Fruit fly (Drosophila melanogaster) whole organism, embryonic: ENCODE data around the gene CG9184.

Experiments
- BEAF-32 ChIP-seq: fragments of 200-800 bp; sonication (Bioruptor generic); optimal IDR thresholded peaks from 3 replicates; lab custom pipeline; 2017; ENCODE audit warnings: missing biosample characterization, missing genetic modification characterization, mild to moderate bottlenecking, moderate library complexity, missing genetic modification reagents
- CG10543 ChIP-seq: fragments of 200-800 bp; sonication (Bioruptor generic); optimal IDR thresholded peaks from 3 replicates; lab custom pipeline; 2017; ENCODE audit warnings: missing biosample characterization, mild to moderate bottlenecking, missing genetic modification characterization, moderate library complexity
- CG11085 ChIP-seq: fragments of 200-800 bp; sonication (Bioruptor generic); IDR thresholded peaks from 2 replicates; pipeline ENCODE4 v1.3.6; 2022; ENCODE audit warnings: missing biosample characterization, missing genetic modification characterization
- CG11723 ChIP-seq: fragments of 200-800 bp; sonication (Bioruptor generic); optimal IDR thresholded peaks from 2 replicates; lab custom pipeline; 2017; ENCODE audit warnings: missing biosample characterization, mild to moderate bottlenecking, missing genetic modification characterization
- CG12219 ChIP-seq: fragments of 200-800 bp; sonication (Bioruptor generic); optimal IDR thresholded peaks from 3 replicates; lab custom pipeline; 2018; ENCODE audit warnings: missing biosample characterization, mild to moderate bottlenecking, missing genetic modification characterization
- CG13287 ChIP-seq: fragments of 200-800 bp; sonication (Bioruptor generic); IDR thresholded peaks from 2 replicates; pipeline ENCODE4 v1.3.6; 2022; ENCODE audit warnings: missing biosample characterization, missing genetic modification characterization; ENCODE audit not compliant: partially characterized antibody
- CG14965 ChIP-seq: fragments of 200-800 bp; sonication (Bioruptor generic); optimal IDR thresholded peaks from 2 replicates; lab custom pipeline; 2016; ENCODE audit warnings: missing biosample characterization, missing genetic modification characterization, borderline replicate concordance
- CG1529 ChIP-seq: fragments of 200-800 bp; sonication (Bioruptor generic); optimal IDR thresholded peaks from 3 replicates; lab custom pipeline; 2018; ENCODE audit warnings: missing biosample characterization, missing genetic modification characterization
- CG18011 ChIP-seq: fragments of 200-800 bp; sonication (Bioruptor generic); optimal IDR thresholded peaks from 2 replicates; lab custom pipeline; 2017; ENCODE audit warnings: missing biosample characterization, missing genetic modification characterization, mild to moderate bottlenecking, moderate library complexity, missing genotype
- CG2116 ChIP-seq: fragments of 200-800 bp; sonication (Bioruptor generic); optimal IDR thresholded peaks from 3 replicates; lab custom pipeline; 2018; ENCODE audit warnings: missing biosample characterization, mild to moderate bottlenecking, missing genetic modification characterization
- CG31224 ChIP-seq: fragments of 200-800 bp; sonication (Bioruptor generic); IDR thresholded peaks from 2 replicates; pipeline ENCODE4 v1.3.6; 2022; ENCODE audit warnings: missing biosample characterization, missing genetic modification characterization
- CG3407 ChIP-seq: fragments of 200-800 bp; sonication (Bioruptor generic); optimal IDR thresholded peaks from 2 replicates; lab custom pipeline; 2018; ENCODE audit warnings: missing biosample characterization, mild to moderate bottlenecking, missing genetic modification characterization
- CG5953 ChIP-seq: fragments of 200-800 bp; sonication (Bioruptor generic); IDR thresholded peaks from 2 replicates; pipeline ENCODE4 v1.3.6; 2022; ENCODE audit warnings: missing biosample characterization, missing genetic modification characterization
- CG7786 ChIP-seq: fragments of 200-800 bp; sonication (Bioruptor generic); optimal IDR thresholded peaks from 2 replicates; lab custom pipeline; 2016; ENCODE audit warnings: missing biosample characterization, missing genetic modification characterization
- CG9609 ChIP-seq: fragments of 200-800 bp; sonication (Bioruptor generic); optimal IDR thresholded peaks from 3 replicates; lab custom pipeline; 2016; ENCODE audit warnings: missing biosample characterization, missing genetic modification characterization
- Deaf1 ChIP-seq: fragments of 200-800 bp; optimal IDR thresholded peaks from 3 replicates; lab custom pipeline; 2019; ENCODE audit warnings: missing biosample characterization, mild to moderate bottlenecking, missing genetic modification characterization, moderate library complexity
- Drgx ChIP-seq: fragments of 200-800 bp; sonication (Bioruptor generic); IDR thresholded peaks from 2 replicates; pipeline ENCODE4 v1.3.6; 2022; ENCODE audit warnings: missing biosample characterization, missing genetic modification characterization
- H15 ChIP-seq: fragments of 200-800 bp; sonication (Bioruptor generic); IDR thresholded peaks from 3 replicates; pipeline ENCODE4 v1.3.6; 2022; ENCODE audit warnings: missing biosample characterization, missing genetic modification characterization
- HLH4C ChIP-seq: fragments of 200-800 bp; sonication (Bioruptor generic); IDR thresholded peaks from 3 replicates; pipeline ENCODE4 v1.3.6; 2022; ENCODE audit warnings: missing biosample characterization, missing genetic modification characterization; ENCODE audit not compliant: partially characterized antibody
- HmgD ChIP-seq: fragments of 200-800 bp; sonication (Bioruptor generic); optimal IDR thresholded peaks from 3 replicates; lab custom pipeline; 2016; ENCODE audit warnings: missing biosample characterization, missing genetic modification characterization
- Hmr ChIP-seq: fragments of 200-800 bp; sonication (Bioruptor generic); optimal IDR thresholded peaks from 3 replicates; lab custom pipeline; 2017; ENCODE audit warnings: mild to moderate bottlenecking, missing biosample characterization, missing genetic modification reagents, missing genetic modification characterization
- Hmx ChIP-seq: fragments of 200-800 bp; sonication (Bioruptor generic); optimal IDR thresholded peaks from 2 replicates; lab custom pipeline; 2016; ENCODE audit warnings: missing biosample characterization, missing genetic modification characterization
- Hr51 ChIP-seq, 2 experiments: fragments of 200-800 bp; sonication (Bioruptor generic); optimal IDR thresholded peaks; 2 replicates in 1 of 2; 3 replicates in 1 of 2; lab custom pipeline; 2016 to 2018; ENCODE audit warnings: missing biosample characterization in 2 of 2, missing genetic modification characterization in 2 of 2, mild to moderate bottlenecking in 1 of 2, moderate library complexity in 1 of 2
- Hr78 ChIP-seq, 2 experiments: fragments of 200-800 bp in 1 of 2; fragments of >200 bp in 1 of 2; sonication (Bioruptor generic) in 1 of 2; optimal IDR thresholded peaks; 2 replicates each; lab custom pipeline; 2017 to 2019; ENCODE audit warnings: missing biosample characterization in 2 of 2, missing genetic modification characterization in 2 of 2, mild to moderate bottlenecking in 1 of 2, moderate library complexity in 1 of 2
- Kr ChIP-seq: fragments of 200-800 bp; sonication (Bioruptor generic); optimal IDR thresholded peaks from 2 replicates; lab custom pipeline; 2017; ENCODE audit warnings: missing biosample characterization, mild to moderate bottlenecking, missing genetic modification characterization
- Lim3 ChIP-seq: fragments of 200-800 bp; sonication (Bioruptor generic); IDR thresholded peaks from 2 replicates; pipeline ENCODE4 v1.3.6; 2022; ENCODE audit warnings: missing biosample characterization, missing genetic modification characterization
- Pdp1 ChIP-seq, 2 experiments: fragments of 200-800 bp; sonication (Bioruptor generic); optimal IDR thresholded peaks; 3 replicates each; lab custom pipeline; 2016; ENCODE audit warnings: missing biosample characterization in 2 of 2, missing genetic modification characterization in 2 of 2, mild to moderate bottlenecking in 1 of 2, moderate library complexity in 1 of 2
- Ravus ChIP-seq: fragments of 200-800 bp; sonication (Bioruptor generic); IDR thresholded peaks from 2 replicates; pipeline ENCODE4 v1.3.6; 2022; ENCODE audit warnings: missing biosample characterization, missing genetic modification characterization
- TFAM ChIP-seq: fragments of 200-800 bp; sonication (Bioruptor generic); optimal IDR thresholded peaks from 2 replicates; lab custom pipeline; 2017; ENCODE audit warnings: missing biosample characterization, missing genetic modification characterization, inconsistent platforms
- Trl ChIP-seq, 3 experiments: fragments of >200 bp in 2 of 3; fragments of 200-800 bp in 1 of 3; sonication (Bioruptor generic) in 1 of 3; optimal IDR thresholded peaks; 2 replicates in 1 of 3; 3 replicates in 2 of 3; lab custom pipeline; 2016 to 2017; ENCODE audit warnings: missing biosample characterization in 1 of 3, missing genetic modification characterization in 1 of 3
- Xbp1 ChIP-seq: fragments of 200-800 bp; sonication (Bioruptor generic); optimal IDR thresholded peaks from 3 replicates; lab custom pipeline; 2016; ENCODE audit warnings: missing biosample characterization, mild to moderate bottlenecking, missing genetic modification characterization
- cg ChIP-seq: fragments of 200-800 bp; sonication (Bioruptor generic); optimal IDR thresholded peaks from 3 replicates; lab custom pipeline; 2019; ENCODE audit warnings: missing biosample characterization, mild to moderate bottlenecking, missing genetic modification characterization, moderate library complexity
- dm ChIP-seq: fragments of 200-800 bp; sonication (Bioruptor generic); optimal IDR thresholded peaks from 3 replicates; lab custom pipeline; 2016; ENCODE audit warnings: missing biosample characterization, missing genetic modification characterization
- dmrt11E ChIP-seq: fragments of 200-800 bp; sonication (Bioruptor generic); optimal IDR thresholded peaks from 3 replicates; lab custom pipeline; 2018; ENCODE audit warnings: missing biosample characterization, mild to moderate bottlenecking, missing genetic modification characterization, moderate library complexity
- fd102C ChIP-seq: fragments of 200-800 bp; sonication (Bioruptor generic); optimal IDR thresholded peaks from 2 replicates; lab custom pipeline; 2018; ENCODE audit warnings: missing biosample characterization, mild to moderate bottlenecking, missing genetic modification characterization, moderate library complexity
- ftz-f1 ChIP-seq: fragments of 200-800 bp; sonication (Bioruptor generic); optimal IDR thresholded peaks from 2 replicates; lab custom pipeline; 2016; ENCODE audit warnings: missing biosample characterization, missing genetic modification characterization
- gcm ChIP-seq: fragments of 200-800 bp; sonication (Bioruptor generic); optimal IDR thresholded peaks from 2 replicates; lab custom pipeline; 2019; ENCODE audit warnings: missing biosample characterization, mild to moderate bottlenecking, missing genetic modification characterization, moderate library complexity
- insv ChIP-seq, 2 experiments: fragments of 200-800 bp; sonication (Bioruptor generic); optimal IDR thresholded peaks; 3 replicates each; lab custom pipeline; 2016 to 2018; ENCODE audit warnings: missing biosample characterization in 2 of 2, missing genetic modification characterization in 2 of 2
- jigr1 ChIP-seq: fragments of 200-800 bp; sonication (Bioruptor generic); IDR thresholded peaks from 3 replicates; pipeline ENCODE4 v1.3.6; 2022; ENCODE audit warnings: missing biosample characterization, missing genetic modification characterization
- lov ChIP-seq, 2 experiments: fragments of 200-800 bp in 1 of 2; fragments of >200 bp in 1 of 2; sonication (Bioruptor generic) in 1 of 2; IDR thresholded peaks in 1 of 2; optimal IDR thresholded peaks in 1 of 2; 2 replicates in 1 of 2; 3 replicates in 1 of 2; pipeline versions ENCODE4 v1.3.6 to Lab custom; 2017 to 2022; ENCODE audit warnings: missing biosample characterization in 1 of 2, missing genetic modification characterization in 1 of 2
- luna ChIP-seq: fragments of 200-800 bp; sonication (Bioruptor generic); optimal IDR thresholded peaks from 2 replicates; lab custom pipeline; 2016; ENCODE audit warnings: missing biosample characterization, missing genetic modification characterization
- nerfin-1 ChIP-seq: fragments of 200-800 bp; sonication (Bioruptor generic); optimal IDR thresholded peaks from 3 replicates; lab custom pipeline; 2019; ENCODE audit warnings: missing biosample characterization, mild to moderate bottlenecking, missing genetic modification characterization, moderate library complexity
- nom ChIP-seq: fragments of 200-800 bp; sonication (Bioruptor generic); optimal IDR thresholded peaks from 2 replicates; lab custom pipeline; 2017; ENCODE audit warnings: missing biosample characterization, missing genetic modification characterization, mild to moderate bottlenecking, moderate library complexity, missing genetic modification reagents
- odd ChIP-seq: fragments of 200-800 bp; sonication (Bioruptor generic); optimal IDR thresholded peaks from 2 replicates; lab custom pipeline; 2017; ENCODE audit warnings: missing biosample characterization, mild to moderate bottlenecking, missing genetic modification characterization
- sd ChIP-seq: fragments of 200-800 bp; sonication (Bioruptor generic); optimal IDR thresholded peaks from 3 replicates; lab custom pipeline; 2018; ENCODE audit warnings: missing biosample characterization, mild to moderate bottlenecking, missing genetic modification characterization, moderate library complexity
- trem ChIP-seq: fragments of 200-800 bp; optimal IDR thresholded peaks from 3 replicates; lab custom pipeline; 2019; ENCODE audit warnings: missing biosample characterization, mild to moderate bottlenecking, missing genetic modification characterization, moderate library complexity
- trh ChIP-seq: fragments of 200-800 bp; sonication (Bioruptor generic); optimal IDR thresholded peaks from 2 replicates; lab custom pipeline; 2016; ENCODE audit warnings: missing biosample characterization, missing genetic modification characterization
- vvl ChIP-seq: fragments of 200-800 bp; sonication (Bioruptor generic); IDR thresholded peaks from 2 replicates; pipeline ENCODE4 v1.3.6; 2022; ENCODE audit warnings: missing biosample characterization, missing genetic modification characterization

Gene CG9184

dm6 chr3L:1342133-1342580 is 19.6 kb upstream of the CG9184 start, which contains the start of gene indra (continued):
- TF ChIP-seq CG12219 (no peak), CG1529 (GFP tag; lab: Kevin White, UChicago) (no peak), Ravus (GFP tag; lab: Robert Waterston, UW) (no peak), BEAF-32 (GFP tag; lab: Kevin White, UChicago) (peak; percentile 75), HmgD (GFP tag; lab: Kevin White, UChicago) (no peak), odd (no peak), gcm (GFP tag; lab: Kevin White, UChicago) (no peak), Drgx (no peak), Trl (optimal IDR thresholded peaks at IDR 0.05; lab: Kevin White, UChicago) (no peak), Trl (GFP tag; optimal IDR thresholded peaks at IDR 0.05; lab: Kevin White, UChicago) (peak; percentile 27), CG2116 (GFP tag; lab: Kevin White, UChicago) (peak; percentile 97), cg (GFP tag; lab: Kevin White, UChicago) (no peak), CG11085 (no peak), dmrt11E (tag; lab: Kevin White, UChicago) (peak; percentile 38), Hr78 (GFP tag; optimal IDR thresholded peaks at IDR 0.05; lab: Kevin White, UChicago) (no peak), H15 (no peak), Pdp1 (GFP tag; optimal IDR thresholded peaks at IDR 0.05; lab: Kevin White, UChicago) (peak; percentile 52 to 100), CG13287 (GFP tag; lab: Robert Waterston, UW) (peak; percentile 67; the same call in 1 of the 2 replicates), trh (no peak), CG9609 (GFP tag; lab: Kevin White, UChicago) (peak; percentile 61), Xbp1 (GFP tag; lab: Kevin White, UChicago) (peak; percentile 68), vvl (peak; percentile 74), CG10543 (GFP tag; lab: Kevin White, UChicago) (peak; percentile 44), fd102C (no peak), Deaf1 (no peak), CG18011 (GFP tag; lab: Kevin White, UChicago) (peak; percentile 78), CG7786 (GFP tag; lab: Kevin White, UChicago) (peak; percentile 74), Kr (GFP tag; lab: Kevin White, UChicago) (no peak), jigr1 (GFP tag; lab: Robert Waterston, UW) (no peak), luna (GFP tag; lab: Kevin White, UChicago) (peak; percentile 18), TFAM (GFP tag; lab: Kevin White, UChicago) (no peak), Hr51 (GFP tag; optimal IDR thresholded peaks at IDR 0.05; lab: Kevin White, UChicago) (peak in 1 of 2 experiments; percentile 49), CG11723 (GFP tag; lab: Kevin White, UChicago) (no peak), Hmr (no peak), trem (tag; lab: Kevin White, UChicago) (peak; percentile 82), sd (no peak), Lim3 (GFP tag; lab: Robert Waterston, UW) (no peak), Hmx (GFP tag; lab: Kevin White, UChicago) (no peak), dm (GFP tag; lab: Kevin White, UChicago) (peak; percentile 93), insv (GFP tag; optimal IDR thresholded peaks at IDR 0.05; lab: Kevin White, UChicago) (peak in 1 of 2 experiments; percentile 54), CG5953 (GFP tag; lab: Robert Waterston, UW) (no peak), HLH4C (GFP tag; lab: Robert Waterston, UW) (peak; percentile 46; the same call in 2 of the 3 replicates), CG14965 (GFP tag; lab: Kevin White, UChicago) (no peak), nom (GFP tag; lab: Kevin White, UChicago) (no peak), CG3407 (GFP tag; lab: Kevin White, UChicago) (no peak), ftz-f1 (GFP tag; lab: Kevin White, UChicago) (no peak), CG31224 (no peak), nerfin-1 (peak; percentile 33), lov (optimal IDR thresholded peaks at IDR 0.05; lab: Kevin White, UChicago) (no peak), lov (GFP tag; IDR thresholded peaks at IDR 0.05; lab: Robert Waterston, UW) (no peak)
